Fruit fly (Drosophila melanogaster) whole organism, pupa: ENCODE results near the gene Galphaf.

Experiments
- CG10348 ChIP-seq: fragments of 200-800 bp; sonication (Bioruptor generic); IDR thresholded peaks from 2 replicates; pipeline ENCODE4 v1.3.6; 2022; ENCODE audit warnings: missing biosample characterization, missing genetic modification characterization
- CG13204 ChIP-seq: fragments of 200-800 bp; sonication (Bioruptor generic); optimal IDR thresholded peaks from 2 replicates; lab custom pipeline; 2018; ENCODE audit warnings: missing biosample characterization, mild to moderate bottlenecking, missing genetic modification characterization, moderate library complexity
- CG14655 ChIP-seq: fragments of 200-800 bp; sonication (Bioruptor generic); optimal IDR thresholded peaks from 3 replicates; lab custom pipeline; 2017; ENCODE audit warnings: mild to moderate bottlenecking, missing biosample characterization, missing genetic modification reagents, missing genetic modification characterization
- CG15710 ChIP-seq: fragments of 200-800 bp; sonication (Bioruptor generic); optimal IDR thresholded peaks from 2 replicates; lab custom pipeline; 2018; ENCODE audit warnings: missing biosample characterization, mild to moderate bottlenecking, missing genetic modification characterization, moderate library complexity
- CG17806 ChIP-seq: fragments of 200-800 bp; sonication (Bioruptor generic); optimal IDR thresholded peaks from 2 replicates; lab custom pipeline; 2018; ENCODE audit warnings: missing biosample characterization, mild to moderate bottlenecking, missing genetic modification characterization, moderate library complexity
- CG9948 ChIP-seq: fragments of 200-800 bp; sonication (Bioruptor generic); optimal IDR thresholded peaks from 2 replicates; lab custom pipeline; 2018; ENCODE audit warnings: missing biosample characterization, mild to moderate bottlenecking, missing genetic modification characterization, moderate library complexity
- D1 ChIP-seq: fragments of 200-800 bp; sonication (Bioruptor generic); optimal IDR thresholded peaks from 2 replicates; lab custom pipeline; 2018; ENCODE audit warnings: missing biosample characterization, mild to moderate bottlenecking, missing genetic modification characterization, moderate library complexity
- EcR ChIP-seq: fragments of 200-800 bp; sonication (Bioruptor generic); optimal IDR thresholded peaks from 3 replicates; lab custom pipeline; 2019; ENCODE audit warnings: missing biosample characterization, missing genetic modification characterization, mild to moderate bottlenecking, moderate library complexity, missing genetic modification reagents
- Ets98B ChIP-seq: fragments of 200-800 bp; sonication (Bioruptor generic); IDR thresholded peaks from 2 replicates; pipeline ENCODE4 v1.3.6; 2022; ENCODE audit warnings: missing biosample characterization, missing genetic modification characterization
- Pif1A ChIP-seq: fragments of 200-800 bp; sonication (Bioruptor generic); optimal IDR thresholded peaks from 3 replicates; lab custom pipeline; 2016; ENCODE audit warnings: missing biosample characterization, missing genetic modification characterization
- Pif1B ChIP-seq: fragments of 200-800 bp; sonication (Bioruptor generic); optimal IDR thresholded peaks from 3 replicates; lab custom pipeline; 2016; ENCODE audit warnings: missing biosample characterization, missing genetic modification characterization
- fd96Ca ChIP-seq: fragments of 200-800 bp; sonication (Bioruptor generic); IDR thresholded peaks from 3 replicates; pipeline ENCODE4 v1.3.6; 2022; ENCODE audit warnings: missing biosample characterization, missing genetic modification characterization

- no peak for TF ChIP-seq Ets98B
- no peak for TF ChIP-seq CG15710 (tag; lab: Kevin White, UChicago)
- TF ChIP-seq CG9948 (tag; lab: Kevin White, UChicago): no peak
- TF ChIP-seq CG13204: no peak
- TF ChIP-seq CG10348 (GFP tag; lab: Robert Waterston, UW): no peak
- peak; percentile 57 for TF ChIP-seq D1 (tag; lab: Kevin White, UChicago)
- no peak for TF ChIP-seq fd96Ca
- TF ChIP-seq EcR (GFP tag; lab: Kevin White, UChicago): no peak
- no peak for TF ChIP-seq CG17806 (tag; lab: Kevin White, UChicago)
- TF ChIP-seq CG14655 (GFP tag; lab: Kevin White, UChicago): no peak
- TF ChIP-seq Pif1B (GFP tag; lab: Kevin White, UChicago): no peak
- TF ChIP-seq Pif1A (GFP tag; lab: Kevin White, UChicago): no peak
Measured at dm6 chr3L:16673367-16674014, 5.8 kb upstream of the Galphaf start, which contains the start of the genes zetaCOP and CG13032.
